ENCODE assay signal across 4 fruit fly cellular contexts in genomic region chr3R:29581420-29581819, dm6.
TF ChIP-seq lines count a peak whose summit lies in the region.

No protein-coding gene starts in this region.

- TF ChIP-seq CTCF in whole organism, embryonic (GFP tag; optimal IDR thresholded peaks at IDR 0.05; lab: Kevin White, UChicago) = no peak

TF ChIP-seq in whole organism, embryonic, 481 proteins besides CTCF, POLR2A, EP300 and RAD21 (continues in another document):
- TF ChIP-seq dmrt11E (tag; optimal IDR thresholded peaks at IDR 0.05; lab: Kevin White, UChicago) (peak; percentile 74), CG13775 (GFP tag; optimal IDR thresholded peaks at IDR 0.05; lab: Kevin White, UChicago) (peak; percentile 31), gcm2 (GFP tag; optimal IDR thresholded peaks at IDR 0.05; lab: Kevin White, UChicago) (no peak), gcm (GFP tag; optimal IDR thresholded peaks at IDR 0.05; lab: Kevin White, UChicago) (peak; percentile 41), sr (GFP tag; IDR thresholded peaks at IDR 0.05; lab: Robert Waterston, UW) (no peak), CG4424 (GFP tag; optimal IDR thresholded peaks at IDR 0.05; lab: Kevin White, UChicago) (peak; percentile 53), CG10654 (GFP tag; optimal IDR thresholded peaks at IDR 0.05; lab: Kevin White, UChicago) (peak; percentile 20), Bgb (GFP tag; IDR thresholded peaks at IDR 0.05; lab: Robert Waterston, UW; ENCODE audit: partially characterized antibody) (no peak), CG14050 (GFP tag; IDR thresholded peaks at IDR 0.05; lab: Robert Waterston, UW) (no peak), Mrtf (GFP tag; IDR thresholded peaks at IDR 0.05; lab: Robert Waterston, UW) (no peak), Aef1 (GFP tag; IDR thresholded peaks at IDR 0.05; lab: Robert Waterston, UW) (no peak), mam (GFP tag; optimal IDR thresholded peaks at IDR 0.05; lab: Kevin White, UChicago) (no peak), Sry-β (GFP tag; optimal IDR thresholded peaks at IDR 0.05; lab: Kevin White, UChicago) (no peak), CG16815 (GFP tag; optimal IDR thresholded peaks at IDR 0.05; lab: Kevin White, UChicago) (peak; percentile 36), CG13123 (GFP tag; optimal IDR thresholded peaks at IDR 0.05; lab: Kevin White, UChicago) (no peak), Sry-δ (GFP tag; optimal IDR thresholded peaks at IDR 0.05; lab: Kevin White, UChicago) (no peak), D19B (GFP tag; optimal IDR thresholded peaks at IDR 0.05; lab: Kevin White, UChicago) (no peak), CG3995 (GFP tag; optimal IDR thresholded peaks at IDR 0.05; lab: Kevin White, UChicago) (no peak), crol (GFP tag; IDR thresholded peaks at IDR 0.05; lab: Robert Waterston, UW) (no peak), CG6683 (GFP tag; optimal IDR thresholded peaks at IDR 0.05; lab: Kevin White, UChicago) (no peak), CG5953 (GFP tag; IDR thresholded peaks at IDR 0.05; lab: Robert Waterston, UW) (no peak), CG4820 (GFP tag; optimal IDR thresholded peaks at IDR 0.05; lab: Kevin White, UChicago) (no peak), CG15479 (GFP tag; optimal IDR thresholded peaks at IDR 0.05; lab: Kevin White, UChicago) (no peak), Stat92E (GFP tag; optimal IDR thresholded peaks at IDR 0.05; lab: Kevin White, UChicago) (no peak)

TF ChIP-seq in whole organism, prepupa, 60 proteins besides CTCF, POLR2A, EP300 and RAD21:
- no peak for TF ChIP-seq Lpt (GFP tag; optimal IDR thresholded peaks at IDR 0.05; lab: Kevin White, UChicago)
- TF ChIP-seq Ets96B (tag; optimal IDR thresholded peaks at IDR 0.05; lab: Kevin White, UChicago) = peak; percentile 19
- TF ChIP-seq salr (GFP tag; optimal IDR thresholded peaks at IDR 0.05; lab: Kevin White, UChicago) = no peak
- no peak for TF ChIP-seq Blimp-1 (GFP tag; optimal IDR thresholded peaks at IDR 0.05; lab: Kevin White, UChicago)
- TF ChIP-seq CG10631 (GFP tag; optimal IDR thresholded peaks at IDR 0.05; lab: Kevin White, UChicago) = peak; percentile 11
- peak; percentile 11 for TF ChIP-seq Met (GFP tag; optimal IDR thresholded peaks at IDR 0.05; lab: Kevin White, UChicago)
- peak; percentile 52 for TF ChIP-seq svp (GFP tag; lab: Kevin White, UChicago)
- no peak for TF ChIP-seq eg (GFP tag; IDR thresholded peaks at IDR 0.05; lab: Robert Waterston, UW)
- TF ChIP-seq Hr4 (GFP tag; optimal IDR thresholded peaks at IDR 0.05; lab: Kevin White, UChicago) = no peak
- no peak for TF ChIP-seq pdm3 (GFP tag; optimal IDR thresholded peaks at IDR 0.05; lab: Kevin White, UChicago)
- TF ChIP-seq CG4318 (GFP tag; optimal IDR thresholded peaks at IDR 0.05; lab: Kevin White, UChicago) = no peak
- TF ChIP-seq CG3919 (GFP tag; optimal IDR thresholded peaks at IDR 0.05; lab: Kevin White, UChicago) = no peak
- no peak for TF ChIP-seq Sox15 (GFP tag; optimal IDR thresholded peaks at IDR 0.05; lab: Kevin White, UChicago)
- TF ChIP-seq Eip93F (GFP tag; optimal IDR thresholded peaks at IDR 0.05; lab: Kevin White, UChicago) = no peak
- TF ChIP-seq Eip78C (GFP tag; lab: Kevin White, UChicago) = peak; percentile 72
- TF ChIP-seq CG11294 (GFP tag; IDR thresholded peaks at IDR 0.05; lab: Robert Waterston, UW) = no peak
- no peak for TF ChIP-seq CG3032 (tag; optimal IDR thresholded peaks at IDR 0.05; lab: Kevin White, UChicago)
- no peak for TF ChIP-seq CG6792 (GFP tag; optimal IDR thresholded peaks at IDR 0.05; lab: Kevin White, UChicago)
- peak; percentile 1 for TF ChIP-seq CG34406 (GFP tag; optimal IDR thresholded peaks at IDR 0.05; lab: Kevin White, UChicago)
- TF ChIP-seq CG31627 (GFP tag; optimal IDR thresholded peaks at IDR 0.05; lab: Kevin White, UChicago) = no peak
- TF ChIP-seq ss (GFP tag; optimal IDR thresholded peaks at IDR 0.05; lab: Kevin White, UChicago) = no peak
- no peak for TF ChIP-seq Gug (GFP tag; IDR thresholded peaks at IDR 0.05; lab: Robert Waterston, UW)
TF ChIP-seq in whole organism, prepupa: peak in this region for 6.

TF ChIP-seq in whole organism, pupa, 21 proteins besides CTCF, POLR2A, EP300 and RAD21:
- TF ChIP-seq CG15710 (tag; optimal IDR thresholded peaks at IDR 0.05; lab: Kevin White, UChicago) (peak; percentile 19), CG8159 (tag; optimal IDR thresholded peaks at IDR 0.05; lab: Kevin White, UChicago) (peak; percentile 39), EcR (GFP tag; optimal IDR thresholded peaks at IDR 0.05; lab: Kevin White, UChicago) (no peak), CG14655 (GFP tag; optimal IDR thresholded peaks at IDR 0.05; lab: Kevin White, UChicago) (no peak), gl (tag; optimal IDR thresholded peaks at IDR 0.05; lab: Kevin White, UChicago) (no peak)

TF ChIP-seq in whole organism, wandering third instar larva, 38 proteins besides CTCF, POLR2A, EP300 and RAD21:
- TF ChIP-seq Hnf4 (GFP tag; optimal IDR thresholded peaks at IDR 0.05; lab: Kevin White, UChicago) = no peak
- TF ChIP-seq h (GFP tag; optimal IDR thresholded peaks at IDR 0.05; lab: Kevin White, UChicago) = peak; percentile 10
- TF ChIP-seq foxo (GFP tag; optimal IDR thresholded peaks at IDR 0.05; lab: Kevin White, UChicago) = peak in 1 of 2 experiments; percentile 12
- TF ChIP-seq dl (GFP tag; optimal IDR thresholded peaks at IDR 0.05; lab: Kevin White, UChicago; ENCODE audit: insufficient read depth in 1 of 2, partially characterized antibody in 2 of 2) = no peak
- TF ChIP-seq OdsH (GFP tag; optimal IDR thresholded peaks at IDR 0.05; lab: Kevin White, UChicago) = peak; percentile 9
- TF ChIP-seq Sp1 (GFP tag; optimal IDR thresholded peaks at IDR 0.05; lab: Kevin White, UChicago) = peak; percentile 29
- TF ChIP-seq rgr (GFP tag; optimal IDR thresholded peaks at IDR 0.05; lab: Kevin White, UChicago) = peak; percentile 27

Comparison
In these comparisons a context has a peak if more than half of its experiments do, and no peak if none do; other contexts are left out.
1. Of the 7 proteins assayed by ChIP-seq in both whole organism, embryonic and whole organism, prepupa: peak only in whole organism, embryonic: Blimp-1 and Sox102F; only in whole organism, prepupa: none; in both: none; in neither: 5.